5 worm cellular contexts compared by ENCODE assay signal in genomic region chrIV:11592820-11593219, ce11.
TF ChIP-seq lines count a peak whose summit lies in the region.

No protein-coding gene starts in this region.

TF ChIP-seq in whole organism, L1 larva, 84 proteins besides CTCF, POLR2A, EP300 and RAD21 (continues in another document):
- TF ChIP-seq nhr-237 (tag; optimal IDR thresholded peaks at IDR 0.05; lab: Kevin White, UChicago) (no peak), ets-5 (GFP tag; IDR thresholded peaks at IDR 0.05; lab: Robert Waterston, UW) (no peak), ceh-88 (GFP tag; IDR thresholded peaks at IDR 0.05; lab: Robert Waterston, UW) (peak; percentile 33; the same call in 1 of the 2 replicates), snpc-4 (tag; optimal IDR thresholded peaks at IDR 0.05; lab: Kevin White, UChicago) (peak; percentile 20), xbp-1 (tag; optimal IDR thresholded peaks at IDR 0.05; lab: Kevin White, UChicago) (peak; percentile 49), egl-13 (tag; optimal IDR thresholded peaks at IDR 0.05; lab: Kevin White, UChicago) (peak; percentile 59), lin-15B (tag; optimal IDR thresholded peaks at IDR 0.05; lab: Kevin White, UChicago) (peak; percentile 66), ceh-90 (tag; optimal IDR thresholded peaks at IDR 0.05; lab: Kevin White, UChicago) (peak; percentile 89), nhr-77 (tag; optimal IDR thresholded peaks at IDR 0.05; lab: Kevin White, UChicago) (no peak), nhr-19 (GFP tag; conservative IDR thresholded peaks at IDR 0.05; lab: Robert Waterston, UW) (no peak; the same call in 1 of the 2 replicates), mep-1 (tag; optimal IDR thresholded peaks at IDR 0.05; lab: Kevin White, UChicago) (peak; percentile 70), nhr-47 (tag; optimal IDR thresholded peaks at IDR 0.05; lab: Kevin White, UChicago) (peak; percentile 63), aha-1 (tag; optimal IDR thresholded peaks at IDR 0.05; lab: Kevin White, UChicago) (no peak), blmp-1 (tag; optimal IDR thresholded peaks at IDR 0.05; lab: Kevin White, UChicago) (peak; percentile 32), nhr-20 (tag; optimal IDR thresholded peaks at IDR 0.05; lab: Kevin White, UChicago) (peak; percentile 7), lin-14 (GFP tag; optimal IDR thresholded peaks at IDR 0.05; lab: Kevin White, UChicago) (peak; percentile 69), unc-30 (tag; optimal IDR thresholded peaks at IDR 0.05; lab: Kevin White, UChicago) (no peak), isw-1 (GFP tag; IDR thresholded peaks at IDR 0.05; lab: Robert Waterston, UW) (peak; percentile 31; the same call in 1 of the 2 replicates)

TF ChIP-seq in whole organism, L3 larva, 47 proteins besides CTCF, POLR2A, EP300 and RAD21 (continues in another document):
- no peak for TF ChIP-seq egl-5 (tag; optimal IDR thresholded peaks at IDR 0.05; lab: Kevin White, UChicago)
- TF ChIP-seq nhr-76 (tag; optimal IDR thresholded peaks at IDR 0.05; lab: Kevin White, UChicago): no peak
- TF ChIP-seq jun-1 (tag; optimal IDR thresholded peaks at IDR 0.05; lab: Kevin White, UChicago): no peak
- TF ChIP-seq sea-2 (GFP tag; optimal IDR thresholded peaks at IDR 0.05; lab: Kevin White, UChicago): no peak
- TF ChIP-seq ceh-16 (tag; optimal IDR thresholded peaks at IDR 0.05; lab: Kevin White, UChicago): no peak
- TF ChIP-seq ceh-9 (tag; optimal IDR thresholded peaks at IDR 0.05; lab: Kevin White, UChicago): no peak
- TF ChIP-seq nhr-23 (tag; optimal IDR thresholded peaks at IDR 0.05; lab: Kevin White, UChicago): peak; percentile 61
- no peak for TF ChIP-seq mml-1 (tag; optimal IDR thresholded peaks at IDR 0.05; lab: Kevin White, UChicago)
- peak; percentile 34 for TF ChIP-seq nhr-43 (tag; optimal IDR thresholded peaks at IDR 0.05; lab: Kevin White, UChicago; ENCODE audit: poor library complexity, severe bottlenecking)
- TF ChIP-seq nhr-77 (tag; optimal IDR thresholded peaks at IDR 0.05; lab: Kevin White, UChicago): no peak
- peak; percentile 69 for TF ChIP-seq nfya-1 (tag; optimal IDR thresholded peaks at IDR 0.05; lab: Kevin White, UChicago; ENCODE audit: insufficient read depth)
- TF ChIP-seq lin-15B (tag; optimal IDR thresholded peaks at IDR 0.05; lab: Kevin White, UChicago): peak; percentile 67
- no peak for TF ChIP-seq zag-1 (tag; optimal IDR thresholded peaks at IDR 0.05; lab: Kevin White, UChicago)
- TF ChIP-seq nhr-11 (tag; optimal IDR thresholded peaks at IDR 0.05; lab: Kevin White, UChicago): no peak
- TF ChIP-seq skn-1 (tag; optimal IDR thresholded peaks at IDR 0.05; lab: Kevin White, UChicago): no peak
- peak; percentile 82 for TF ChIP-seq pha-4 (tag; optimal IDR thresholded peaks at IDR 0.05; lab: Kevin White, UChicago)
- TF ChIP-seq ztf-11 (tag; optimal IDR thresholded peaks at IDR 0.05; lab: Kevin White, UChicago): no peak
- no peak for TF ChIP-seq eor-1 (tag; optimal IDR thresholded peaks at IDR 0.05; lab: Kevin White, UChicago)
- TF ChIP-seq tbx-2 (tag; optimal IDR thresholded peaks at IDR 0.05; lab: Kevin White, UChicago): no peak

TF ChIP-seq in whole organism, early embryonic, 17 proteins besides CTCF, POLR2A, EP300 and RAD21:
- TF ChIP-seq hnd-1 (tag; optimal IDR thresholded peaks at IDR 0.05; lab: Kevin White, UChicago): no peak
- no peak for TF ChIP-seq scrt-1 (GFP tag; IDR thresholded peaks at IDR 0.05; lab: Robert Waterston, UW)
- no peak for TF ChIP-seq ceh-13 (GFP tag; optimal IDR thresholded peaks at IDR 0.05; lab: Kevin White, UChicago)
- TF ChIP-seq tbx-11 (GFP tag; IDR thresholded peaks at IDR 0.05; lab: Robert Waterston, UW): no peak
- 0 out of 2 replicates have a peak, but pooled peaks have one; percentile 28 for TF ChIP-seq pes-1 (GFP tag; IDR thresholded peaks at IDR 0.05; lab: Robert Waterston, UW)
- no peak for TF ChIP-seq B0310.2 (tag; optimal IDR thresholded peaks at IDR 0.05; lab: Kevin White, UChicago)
- TF ChIP-seq tbx-37 (GFP tag; conservative IDR thresholded peaks at IDR 0.05; lab: Robert Waterston, UW): peak; percentile 73; the same call in 1 of the 2 replicates
- no peak for TF ChIP-seq ama-1 (optimal IDR thresholded peaks at IDR 0.05; lab: Kevin White, UChicago)
- TF ChIP-seq ets-7 (tag; optimal IDR thresholded peaks at IDR 0.05; lab: Kevin White, UChicago): no peak
TF ChIP-seq in whole organism, early embryonic: peak in this region for 2.

TF ChIP-seq in whole organism, midembryonic, 9 proteins besides CTCF, POLR2A, EP300 and RAD21:
- TF ChIP-seq tab-1 (GFP tag; IDR thresholded peaks at IDR 0.05; lab: Robert Waterston, UW) (no peak), klf-2 (GFP tag; conservative IDR thresholded peaks at IDR 0.05; lab: Robert Waterston, UW) (0 out of 2 replicates have a peak, but pooled peaks have one; percentile 18), med-1 (GFP tag; optimal IDR thresholded peaks at IDR 0.05; lab: Kevin White, UChicago; ENCODE audit: insufficient read depth) (no peak), cog-1 (tag; optimal IDR thresholded peaks at IDR 0.05; lab: Kevin White, UChicago) (no peak), T22C8.4 (GFP tag; IDR thresholded peaks at IDR 0.05; lab: Robert Waterston, UW) (no peak), ztf-23 (GFP tag; IDR thresholded peaks at IDR 0.05; lab: Robert Waterston, UW) (no peak), flt-1 (GFP tag; IDR thresholded peaks at IDR 0.05; lab: Robert Waterston, UW) (peak; percentile 72; the same call in 1 of the 2 replicates), ref-1 (GFP tag; conservative IDR thresholded peaks at IDR 0.05; lab: Robert Waterston, UW) (no peak), ztf-29 (GFP tag; IDR thresholded peaks at IDR 0.05; lab: Robert Waterston, UW) (no peak)
TF ChIP-seq in whole organism, midembryonic: peak in this region for 2.

TF ChIP-seq in whole organism, young adult, 124 proteins besides CTCF, POLR2A, EP300 and RAD21:
- TF ChIP-seq madf-6 (GFP tag; IDR thresholded peaks at IDR 0.05; lab: Robert Waterston, UW) (peak; percentile 42; the same call in 1 of the 2 replicates), mxl-1 (tag; optimal IDR thresholded peaks at IDR 0.05; lab: Kevin White, UChicago) (no peak), nhr-90 (tag; optimal IDR thresholded peaks at IDR 0.05; lab: Kevin White, UChicago) (no peak), snpc-1.3 (tag; optimal IDR thresholded peaks at IDR 0.05; lab: Kevin White, UChicago; ENCODE audit: insufficient read depth) (peak; percentile 8), F23B12.7 (tag; optimal IDR thresholded peaks at IDR 0.05; lab: Kevin White, UChicago; ENCODE audit: insufficient read depth) (peak; percentile 27), F39B2.1 (GFP tag; IDR thresholded peaks at IDR 0.05; lab: Robert Waterston, UW) (no peak), gei-17 (GFP tag; optimal IDR thresholded peaks at IDR 0.05; lab: Kevin White, UChicago) (no peak), athp-1 (tag; optimal IDR thresholded peaks at IDR 0.05; lab: Kevin White, UChicago) (no peak), C17E4.6 (GFP tag; IDR thresholded peaks at IDR 0.05; lab: Robert Waterston, UW) (no peak), ets-4 (GFP tag; optimal IDR thresholded peaks at IDR 0.05; lab: Kevin White, UChicago) (no peak), dox-1 (GFP tag; IDR thresholded peaks at IDR 0.05; lab: Robert Waterston, UW) (no peak), xnd-1 (tag; optimal IDR thresholded peaks at IDR 0.05; lab: Kevin White, UChicago) (no peak), ama-1 (optimal IDR thresholded peaks at IDR 0.05; lab: Kevin White, UChicago) (no peak), ama-1 (GFP tag; optimal IDR thresholded peaks at IDR 0.05; lab: Kevin White, UChicago) (peak in 1 of 2 experiments; percentile 28), mcd-1 (GFP tag; IDR thresholded peaks at IDR 0.05; lab: Robert Waterston, UW) (peak; percentile 39; the same call in 1 of the 2 replicates), attf-5 (GFP tag; optimal IDR thresholded peaks at IDR 0.05; lab: Kevin White, UChicago) (no peak), ztf-25 (GFP tag; IDR thresholded peaks at IDR 0.05; lab: Robert Waterston, UW) (no peak), D2030.7 (GFP tag; IDR thresholded peaks at IDR 0.05; lab: Robert Waterston, UW) (peak; percentile 47; the same call in 1 of the 2 replicates), lin-54 (GFP tag; optimal IDR thresholded peaks at IDR 0.05; lab: Kevin White, UChicago) (no peak), lin-35 (GFP tag; optimal IDR thresholded peaks at IDR 0.05; lab: Kevin White, UChicago) (peak in 1 of 3 experiments; percentile 57), F49E8.2 (tag; optimal IDR thresholded peaks at IDR 0.05; lab: Kevin White, UChicago; ENCODE audit: insufficient read depth) (no peak), aptf-3 (GFP tag; IDR thresholded peaks at IDR 0.05; lab: Robert Waterston, UW) (no peak), nfya-2 (GFP tag; IDR thresholded peaks at IDR 0.05; lab: Robert Waterston, UW) (no peak), hlh-26 (GFP tag; conservative IDR thresholded peaks at IDR 0.05; lab: Robert Waterston, UW) (no peak), nfyb-1 (GFP tag; IDR thresholded peaks at IDR 0.05; lab: Robert Waterston, UW) (0 out of 2 replicates have a peak, but pooled peaks have one; percentile 27), lin-26 (GFP tag; IDR thresholded peaks at IDR 0.05; lab: Robert Waterston, UW) (no peak), sdz-38 (tag; optimal IDR thresholded peaks at IDR 0.05; lab: Kevin White, UChicago) (no peak), ekl-4 (GFP tag; IDR thresholded peaks at IDR 0.05; lab: Robert Waterston, UW) (no peak), tbp1 (GFP tag; optimal IDR thresholded peaks at IDR 0.05; lab: Kevin White, UChicago) (no peak)

Comparison
In these comparisons a context has a peak if more than half of its experiments do, and no peak if none do; other contexts are left out.
1. Of the 8 proteins assayed by ChIP-seq in both whole organism, young adult and whole organism, L1 larva: peak only in whole organism, young adult: none; only in whole organism, L1 larva: dpl-1, efl-1, nhr-90 and snpc-4; in both: none; in neither: 2; mixed calls (peak in some experiments, not most) for 2.